Fruit fly (Drosophila melanogaster): ENCODE measurements around the gene Cdk7.

Gene Cdk7

dm6 chrX:5308963-5309362 is at the start of gene Cdk7, which contains the start of gene snf:
Gene Cdk7 (minus strand): TSS chrX:5308983.
Gene snf (plus strand): TSS chrX:5309242.
- no peak for TF ChIP-seq brk (GFP tag; optimal IDR thresholded peaks at IDR 0.05)
- TF ChIP-seq dmrt93B (GFP tag; optimal IDR thresholded peaks at IDR 0.05) = no peak
- peak; percentile 32 for TF ChIP-seq psq (GFP tag; optimal IDR thresholded peaks at IDR 0.05)
- no peak for TF ChIP-seq Mio (GFP tag; optimal IDR thresholded peaks at IDR 0.05)
- TF ChIP-seq sv (GFP tag; optimal IDR thresholded peaks at IDR 0.05) = peak; percentile 8
- TF ChIP-seq CG9705 (GFP tag; optimal IDR thresholded peaks at IDR 0.05) = no peak
- TF ChIP-seq lola (GFP tag; optimal IDR thresholded peaks at IDR 0.05) = no peak
- no peak for TF ChIP-seq usp (GFP tag; optimal IDR thresholded peaks at IDR 0.05)
- no peak for TF ChIP-seq GATAd (GFP tag; optimal IDR thresholded peaks at IDR 0.05)
- TF ChIP-seq OdsH (GFP tag; optimal IDR thresholded peaks at IDR 0.05) = peak; percentile 28
- TF ChIP-seq Hnf4 (GFP tag; optimal IDR thresholded peaks at IDR 0.05) = no peak
- TF ChIP-seq h (GFP tag; optimal IDR thresholded peaks at IDR 0.05) = no peak
- no peak for TF ChIP-seq CrebA (GFP tag; optimal IDR thresholded peaks at IDR 0.05; ENCODE audit: borderline replicate concordance)
- no peak for TF ChIP-seq Hr78 (GFP tag; optimal IDR thresholded peaks at IDR 0.05)
- peak; percentile 30 for TF ChIP-seq Vsx2 (GFP tag; optimal IDR thresholded peaks at IDR 0.05; ENCODE audit: partially characterized antibody)
- TF ChIP-seq foxo (GFP tag; optimal IDR thresholded peaks at IDR 0.05) = peak in 1 of 2 experiments; percentile 63
- TF ChIP-seq CG32264 (GFP tag; optimal IDR thresholded peaks at IDR 0.05) = no peak
- TF ChIP-seq br (GFP tag; optimal IDR thresholded peaks at IDR 0.05) = no peak
- peak; percentile 20 for TF ChIP-seq Hr83 (GFP tag; optimal IDR thresholded peaks at IDR 0.05; ENCODE audit: poor library complexity, severe bottlenecking)
- no peak for TF ChIP-seq dsf (GFP tag; optimal IDR thresholded peaks at IDR 0.05; ENCODE audit: borderline replicate concordance)
- TF ChIP-seq Sp1 (GFP tag; optimal IDR thresholded peaks at IDR 0.05) = peak; percentile 24
- peak; percentile 56 for TF ChIP-seq Myc (optimal IDR thresholded peaks at IDR 0.05)
- TF ChIP-seq fru (GFP tag; optimal IDR thresholded peaks at IDR 0.05) = peak; percentile 49
- peak; percentile 43 for TF ChIP-seq HLH106 (tag; optimal IDR thresholded peaks at IDR 0.05)
- no peak for TF ChIP-seq Dfd (GFP tag; optimal IDR thresholded peaks at IDR 0.05)
- no peak for TF ChIP-seq woc (GFP tag; optimal IDR thresholded peaks at IDR 0.05)
- TF ChIP-seq ey (GFP tag; optimal IDR thresholded peaks at IDR 0.05) = peak; percentile 33
- TF ChIP-seq Dif (GFP tag; optimal IDR thresholded peaks at IDR 0.05; ENCODE audit: partially characterized antibody) = no peak
- peak; percentile 47 for TF ChIP-seq rgr (GFP tag; optimal IDR thresholded peaks at IDR 0.05)
- no peak for TF ChIP-seq dl (GFP tag; optimal IDR thresholded peaks at IDR 0.05; ENCODE audit: insufficient read depth in 1 of 2, partially characterized antibody in 2 of 2)

dm6 chrX:5357035-5357434 is 48.3 kb upstream of the Cdk7 start:
- TF ChIP-seq HLH106 (tag; optimal IDR thresholded peaks at IDR 0.05) (no peak), lola (GFP tag; optimal IDR thresholded peaks at IDR 0.05) (no peak), brk (GFP tag; optimal IDR thresholded peaks at IDR 0.05) (no peak), Dfd (GFP tag; optimal IDR thresholded peaks at IDR 0.05) (no peak), psq (GFP tag; optimal IDR thresholded peaks at IDR 0.05) (no peak), tai (GFP tag; optimal IDR thresholded peaks at IDR 0.05) (no peak), br (GFP tag; optimal IDR thresholded peaks at IDR 0.05) (no peak), Hr78 (GFP tag; optimal IDR thresholded peaks at IDR 0.05) (no peak), sv (GFP tag; optimal IDR thresholded peaks at IDR 0.05) (no peak), Hr83 (GFP tag; optimal IDR thresholded peaks at IDR 0.05; ENCODE audit: poor library complexity, severe bottlenecking) (no peak), Mio (GFP tag; optimal IDR thresholded peaks at IDR 0.05) (no peak), pan (optimal IDR thresholded peaks at IDR 0.05) (no peak), foxo (GFP tag; optimal IDR thresholded peaks at IDR 0.05) (no peak), dsf (GFP tag; optimal IDR thresholded peaks at IDR 0.05; ENCODE audit: borderline replicate concordance) (no peak), dmrt93B (GFP tag; optimal IDR thresholded peaks at IDR 0.05) (no peak), Abd-B (GFP tag; optimal IDR thresholded peaks at IDR 0.05) (no peak), fru (GFP tag; optimal IDR thresholded peaks at IDR 0.05) (no peak)

- no peak for TF ChIP-seq OdsH (GFP tag; optimal IDR thresholded peaks at IDR 0.05)
- TF ChIP-seq Dfd (GFP tag; optimal IDR thresholded peaks at IDR 0.05) = peak; percentile 56
- no peak for TF ChIP-seq Hnf4 (GFP tag; optimal IDR thresholded peaks at IDR 0.05)
Observed at dm6 chrX:5349899-5350575, 41.3 kb upstream of the Cdk7 start.

dm6 chrX:5339970-5340369 is 31.2 kb upstream of the Cdk7 start, which contains the start of gene SK:
Gene SK (plus strand): TSS chrX:5340236.
- TF ChIP-seq sage (GFP tag; optimal IDR thresholded peaks at IDR 0.05) (no peak), lola (GFP tag; optimal IDR thresholded peaks at IDR 0.05) (no peak), Rel (GFP tag; optimal IDR thresholded peaks at IDR 0.05) (no peak), Rel (tag; optimal IDR thresholded peaks at IDR 0.05) (no peak), N (GFP tag; optimal IDR thresholded peaks at IDR 0.05) (no peak), Dif (GFP tag; optimal IDR thresholded peaks at IDR 0.05; ENCODE audit: partially characterized antibody) (peak; percentile 8), woc (GFP tag; optimal IDR thresholded peaks at IDR 0.05) (no peak), jim (GFP tag; optimal IDR thresholded peaks at IDR 0.05) (no peak)

Data from whole organism, wandering third instar larva.